Fruit fly (Drosophila melanogaster) whole organism, embryonic: ENCODE measurements around the gene uncNacbeta.

Source experiments
- Antp ChIP-seq: fragments of 200-800 bp; sonication (Bioruptor generic); optimal IDR thresholded peaks from 3 replicates; lab custom pipeline; 2016; ENCODE audit warnings: missing biosample characterization, missing genetic modification characterization
- CG18764 ChIP-seq: fragments of 200-800 bp; sonication (Bioruptor generic); optimal IDR thresholded peaks from 3 replicates; lab custom pipeline; 2016; ENCODE audit warnings: missing biosample characterization, missing genetic modification characterization
- exex ChIP-seq: fragments of 200-800 bp; sonication (Bioruptor generic); optimal IDR thresholded peaks from 4 replicates; lab custom pipeline; 2018; ENCODE audit warnings: missing biosample characterization, mild to moderate bottlenecking, missing genetic modification characterization, moderate library complexity
- hth ChIP-seq: fragments of >200 bp; optimal IDR thresholded peaks from 2 replicates; lab custom pipeline; 2017; ENCODE audit warnings: inconsistent platforms

DNA sequence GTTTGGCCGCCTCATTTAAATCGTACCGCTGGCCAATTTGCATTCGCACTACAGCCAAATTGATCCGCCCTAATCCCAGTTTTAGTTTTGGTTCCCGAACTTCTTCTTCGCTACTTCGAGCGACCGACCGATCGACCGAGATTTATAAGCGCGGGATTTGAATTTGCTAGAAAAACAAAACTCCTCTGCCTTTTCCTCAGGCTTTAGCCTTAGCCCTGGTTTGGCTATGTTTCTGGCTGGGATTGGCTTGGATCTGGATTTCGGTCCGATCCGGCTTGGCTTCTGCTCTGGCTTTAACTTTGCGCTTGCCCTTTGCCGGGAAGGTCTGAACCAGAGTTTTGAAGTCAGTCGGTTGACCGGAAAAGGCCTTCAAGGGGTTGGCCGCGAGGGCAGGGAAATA is 38.2 kb upstream of the uncNacbeta start:
- TF ChIP-seq hth, result no peak
- TF ChIP-seq Antp (GFP tag; lab: Kevin White, UChicago), result no peak
- no peak for TF ChIP-seq exex (tag; lab: Kevin White, UChicago)
- TF ChIP-seq CG18764 (GFP tag; lab: Kevin White, UChicago), result no peak
